Worm (Caenorhabditis elegans): ENCODE data around the gene srh-275.

DNA sequence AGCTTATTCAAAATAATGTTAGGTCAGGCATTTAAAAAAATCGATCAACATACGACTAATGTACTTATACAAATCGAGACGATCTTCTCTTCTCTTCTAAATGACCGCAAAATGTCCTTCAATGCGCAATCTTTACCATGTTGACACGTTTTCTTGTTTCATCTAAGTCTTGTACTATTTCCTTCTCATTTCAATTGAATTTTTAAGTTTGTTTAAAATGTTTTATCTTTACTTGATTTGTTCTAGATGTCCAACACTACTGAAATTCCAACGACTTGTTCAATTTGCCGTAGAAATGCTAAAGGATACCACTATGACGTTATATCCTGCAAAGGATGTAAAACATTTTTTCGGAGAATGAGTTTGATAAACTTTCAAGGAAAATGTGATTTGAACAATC is 10.9 kb upstream of the srh-275 start, which contains the start of the genes nhr-263 and nhr-148:
- TF ChIP-seq ceh-82 (tag; optimal IDR thresholded peaks at IDR 0.05), result no peak
- TF ChIP-seq skn-1 (tag; optimal IDR thresholded peaks at IDR 0.05), result no peak
- no peak for TF ChIP-seq ztf-4 (tag; optimal IDR thresholded peaks at IDR 0.05)
- TF ChIP-seq nhr-237 (tag; optimal IDR thresholded peaks at IDR 0.05), result no peak
- no peak for TF ChIP-seq ces-1 (GFP tag; optimal IDR thresholded peaks at IDR 0.05)
- TF ChIP-seq mdl-1 (tag; optimal IDR thresholded peaks at IDR 0.05), result no peak
- TF ChIP-seq ceh-8 (GFP tag; optimal IDR thresholded peaks at IDR 0.05), result no peak
- TF ChIP-seq pqm-1 (tag; optimal IDR thresholded peaks at IDR 0.05), result no peak
- TF ChIP-seq nhr-11 (tag; optimal IDR thresholded peaks at IDR 0.05), result no peak
- TF ChIP-seq unc-62 (GFP tag; optimal IDR thresholded peaks at IDR 0.05), result no peak
- no peak for TF ChIP-seq elt-3 (tag; optimal IDR thresholded peaks at IDR 0.05)
- TF ChIP-seq ama-1 (optimal IDR thresholded peaks at IDR 0.05), result no peak

Data from whole organism, L1 larva.